Fruit fly (Drosophila melanogaster) whole organism, embryonic: Measurements from ENCODE around the gene CG7006.

Experiments used
- Abd-B ChIP-seq: fragments of 200-800 bp; sonication (Bioruptor generic); optimal IDR thresholded peaks from 2 replicates; lab custom pipeline; 2018; ENCODE audit warnings: missing biosample characterization, mild to moderate bottlenecking, missing genetic modification characterization, moderate library complexity
- Asciz ChIP-seq: fragments of 200-800 bp; sonication (Bioruptor generic); optimal IDR thresholded peaks from 2 replicates; lab custom pipeline; 2017; ENCODE audit warnings: missing biosample characterization, mild to moderate bottlenecking, missing genetic modification characterization, missing genetic modification reagents
- B-H1 ChIP-seq: fragments of 200-800 bp; sonication (Bioruptor generic); IDR thresholded peaks from 3 replicates; pipeline ENCODE4 v1.3.6; 2022; ENCODE audit warnings: missing biosample characterization, missing genetic modification characterization
- CG11560 ChIP-seq: fragments of 200-800 bp; sonication (Bioruptor generic); IDR thresholded peaks from 3 replicates; pipeline ENCODE4 v1.3.6; 2022; ENCODE audit warnings: missing biosample characterization, missing genetic modification characterization
- CG12071 ChIP-seq: fragments of 200-800 bp; sonication (Bioruptor generic); optimal IDR thresholded peaks from 3 replicates; lab custom pipeline; 2018; ENCODE audit warnings: missing biosample characterization, mild to moderate bottlenecking, missing genetic modification characterization
- CG14667 ChIP-seq: fragments of 200-800 bp; sonication (Bioruptor generic); IDR thresholded peaks from 2 replicates; pipeline ENCODE4 v1.3.6; 2022; ENCODE audit warnings: missing biosample characterization, missing genetic modification characterization
- CG16863 ChIP-seq: fragments of 200-800 bp; sonication (Bioruptor generic); optimal IDR thresholded peaks from 3 replicates; lab custom pipeline; 2016; ENCODE audit warnings: missing biosample characterization, missing genetic modification characterization
- CG2199 ChIP-seq: fragments of 200-800 bp; sonication (Bioruptor generic); IDR thresholded peaks from 3 replicates; pipeline ENCODE4 v1.3.6; 2022; ENCODE audit warnings: missing biosample characterization, missing genetic modification characterization
- CG33213 ChIP-seq: fragments of 200-800 bp; sonication (Bioruptor generic); optimal IDR thresholded peaks from 3 replicates; lab custom pipeline; 2016; ENCODE audit warnings: missing biosample characterization, missing genetic modification characterization
- CG33557 ChIP-seq: fragments of 200-800 bp; sonication (Bioruptor generic); optimal IDR thresholded peaks from 2 replicates; lab custom pipeline; 2019; ENCODE audit warnings: missing biosample characterization, mild to moderate bottlenecking, missing genetic modification characterization, moderate library complexity
- CG3838 ChIP-seq: fragments of 200-800 bp; sonication (Bioruptor generic); optimal IDR thresholded peaks from 3 replicates; lab custom pipeline; 2016; ENCODE audit warnings: missing biosample characterization, missing genetic modification characterization
- CG3995 ChIP-seq: fragments of 200-800 bp; sonication (Bioruptor generic); optimal IDR thresholded peaks from 3 replicates; lab custom pipeline; 2016; ENCODE audit warnings: missing biosample characterization, missing genetic modification characterization
- CG42726 ChIP-seq: fragments of 200-800 bp; sonication (Bioruptor generic); IDR thresholded peaks from 2 replicates; pipeline ENCODE4 v1.3.6; 2022; ENCODE audit warnings: missing biosample characterization, missing genetic modification characterization; ENCODE audit not compliant: partially characterized antibody
- CG4360 ChIP-seq: fragments of 200-800 bp; sonication (Bioruptor generic); IDR thresholded peaks from 2 replicates; pipeline ENCODE4 v1.3.6; 2022; ENCODE audit warnings: missing biosample characterization, missing genetic modification characterization
- CG6683 ChIP-seq: fragments of 200-800 bp; sonication (Bioruptor generic); optimal IDR thresholded peaks from 2 replicates; lab custom pipeline; 2017; ENCODE audit warnings: missing biosample characterization, mild to moderate bottlenecking, missing genetic modification characterization, missing genetic modification reagents
- CG6791 ChIP-seq: fragments of 200-800 bp; sonication (Bioruptor generic); IDR thresholded peaks from 3 replicates; pipeline ENCODE4 v1.3.6; 2022; ENCODE audit warnings: missing biosample characterization, missing genetic modification characterization; ENCODE audit not compliant: partially characterized antibody
- CG6813 ChIP-seq: fragments of 200-800 bp; sonication (Bioruptor generic); optimal IDR thresholded peaks from 2 replicates; lab custom pipeline; 2017; ENCODE audit warnings: missing biosample characterization, missing genetic modification characterization, mild to moderate bottlenecking, moderate library complexity, missing genetic modification reagents
- CG7357 ChIP-seq: fragments of 200-800 bp; sonication (Bioruptor generic); IDR thresholded peaks from 3 replicates; pipeline ENCODE4 v1.3.6; 2022; ENCODE audit warnings: missing biosample characterization, missing genetic modification characterization
- CG8944 ChIP-seq: fragments of 200-800 bp; sonication (Bioruptor generic); optimal IDR thresholded peaks from 3 replicates; lab custom pipeline; 2016; ENCODE audit warnings: missing biosample characterization, missing genetic modification characterization
- CTCF ChIP-seq: fragments of 200-800 bp; sonication (Bioruptor generic); optimal IDR thresholded peaks from 2 replicates; lab custom pipeline; 2017; ENCODE audit warnings: missing biosample characterization, mild to moderate bottlenecking, missing genetic modification characterization, moderate library complexity
- CoRest ChIP-seq: fragments of 200-800 bp; sonication (Bioruptor generic); optimal IDR thresholded peaks from 3 replicates; lab custom pipeline; 2018; ENCODE audit warnings: missing biosample characterization, mild to moderate bottlenecking, missing genetic modification characterization, moderate library complexity
- E2f2 ChIP-seq: fragments of 200-800 bp; sonication (Bioruptor generic); IDR thresholded peaks from 2 replicates; pipeline ENCODE4 v1.3.6; 2022; ENCODE audit warnings: missing biosample characterization, missing genetic modification characterization
- Fer2 ChIP-seq: fragments of 200-800 bp; sonication (Bioruptor generic); optimal IDR thresholded peaks from 2 replicates; lab custom pipeline; 2018; ENCODE audit warnings: missing biosample characterization, mild to moderate bottlenecking, missing genetic modification characterization, moderate library complexity
- GATAe ChIP-seq: fragments of 200-800 bp; sonication (Bioruptor generic); conservative IDR thresholded peaks from 2 replicates; pipeline ENCODE4 v1.3.6; 2022; ENCODE audit warnings: missing biosample characterization, missing genetic modification characterization
- Hand ChIP-seq: fragments of 200-800 bp; sonication (Bioruptor generic); optimal IDR thresholded peaks from 2 replicates; lab custom pipeline; 2017; ENCODE audit warnings: mild to moderate bottlenecking, missing biosample characterization, missing genetic modification reagents, missing genetic modification characterization
- Jarid2 ChIP-seq: fragments of 200-800 bp; sonication (Bioruptor generic); optimal IDR thresholded peaks from 3 replicates; lab custom pipeline; 2017; ENCODE audit warnings: mild to moderate bottlenecking, missing biosample characterization, missing genetic modification reagents, missing genetic modification characterization
- Myb ChIP-seq: fragments of 200-800 bp; sonication (Bioruptor generic); optimal IDR thresholded peaks from 2 replicates; lab custom pipeline; 2016; ENCODE audit warnings: missing biosample characterization, missing genetic modification characterization
- Neu2 ChIP-seq: fragments of 200-800 bp; sonication (Bioruptor generic); optimal IDR thresholded peaks from 3 replicates; lab custom pipeline; 2016; ENCODE audit warnings: missing biosample characterization, missing genetic modification characterization, borderline replicate concordance
- Sry-β ChIP-seq: fragments of 200-800 bp; sonication (Bioruptor generic); optimal IDR thresholded peaks from 2 replicates; lab custom pipeline; 2018; ENCODE audit warnings: missing biosample characterization, mild to moderate bottlenecking, missing genetic modification characterization, moderate library complexity
- Ssrp ChIP-seq: fragments of 200-800 bp; sonication (Bioruptor generic); optimal IDR thresholded peaks from 2 replicates; lab custom pipeline; 2018; ENCODE audit warnings: missing biosample characterization, mild to moderate bottlenecking, missing genetic modification characterization, moderate library complexity
- Trl ChIP-seq, 3 experiments: fragments of >200 bp in 2 of 3; fragments of 200-800 bp in 1 of 3; sonication (Bioruptor generic) in 1 of 3; optimal IDR thresholded peaks; 2 replicates in 1 of 3; 3 replicates in 2 of 3; lab custom pipeline; 2016 to 2017; ENCODE audit warnings: missing biosample characterization in 1 of 3, missing genetic modification characterization in 1 of 3
- Usf ChIP-seq: fragments of 200-800 bp; sonication (Bioruptor generic); optimal IDR thresholded peaks from 2 replicates; lab custom pipeline; 2017; ENCODE audit warnings: missing genotype, missing biosample characterization, missing genetic modification characterization
- Vsx1 ChIP-seq: fragments of 200-800 bp; sonication (Bioruptor generic); optimal IDR thresholded peaks from 2 replicates; lab custom pipeline; 2017; ENCODE audit warnings: missing biosample characterization, mild to moderate bottlenecking, missing genetic modification characterization, missing genetic modification reagents
- YL-1 ChIP-seq: fragments of 200-800 bp; sonication (Bioruptor generic); optimal IDR thresholded peaks from 3 replicates; lab custom pipeline; 2017; ENCODE audit warnings: missing biosample characterization, mild to moderate bottlenecking, missing genetic modification characterization
- chif ChIP-seq, 2 experiments: fragments of 200-800 bp; sonication (Bioruptor generic); optimal IDR thresholded peaks; 3 replicates each; lab custom pipeline; 2016; ENCODE audit warnings: missing biosample characterization in 2 of 2, missing genetic modification characterization in 2 of 2
- chm ChIP-seq: fragments of 200-800 bp; sonication (Bioruptor generic); IDR thresholded peaks from 2 replicates; pipeline ENCODE4 v1.3.6; 2022; ENCODE audit warnings: missing biosample characterization, missing genetic modification characterization
- disco-r ChIP-seq: fragments of 200-800 bp; sonication (Bioruptor generic); optimal IDR thresholded peaks from 2 replicates; lab custom pipeline; 2016; ENCODE audit warnings: missing biosample characterization, missing genetic modification characterization
- dm ChIP-seq: fragments of 200-800 bp; sonication (Bioruptor generic); optimal IDR thresholded peaks from 3 replicates; lab custom pipeline; 2016; ENCODE audit warnings: missing biosample characterization, missing genetic modification characterization
- inv ChIP-seq: fragments of 200-800 bp; sonication (Bioruptor generic); IDR thresholded peaks from 2 replicates; pipeline ENCODE4 v1.3.6; 2022; ENCODE audit warnings: missing biosample characterization, missing genetic modification characterization; ENCODE audit not compliant: partially characterized antibody
- nau ChIP-seq: fragments of 200-800 bp; sonication (Bioruptor generic); optimal IDR thresholded peaks from 3 replicates; lab custom pipeline; 2017; ENCODE audit warnings: missing biosample characterization, mild to moderate bottlenecking, missing genetic modification characterization, missing genetic modification reagents
- nerfin-1 ChIP-seq: fragments of 200-800 bp; sonication (Bioruptor generic); optimal IDR thresholded peaks from 3 replicates; lab custom pipeline; 2019; ENCODE audit warnings: missing biosample characterization, mild to moderate bottlenecking, missing genetic modification characterization, moderate library complexity
- odd ChIP-seq: fragments of 200-800 bp; sonication (Bioruptor generic); optimal IDR thresholded peaks from 2 replicates; lab custom pipeline; 2017; ENCODE audit warnings: missing biosample characterization, mild to moderate bottlenecking, missing genetic modification characterization
- run ChIP-seq: fragments of 200-800 bp; sonication (Bioruptor generic); optimal IDR thresholded peaks from 3 replicates; lab custom pipeline; 2018; ENCODE audit warnings: missing biosample characterization, mild to moderate bottlenecking, missing genetic modification characterization
- sisA ChIP-seq: fragments of 200-800 bp; sonication (Bioruptor generic); IDR thresholded peaks from 2 replicates; pipeline ENCODE4 v1.3.6; 2022; ENCODE audit warnings: missing biosample characterization, missing genetic modification characterization
- sob ChIP-seq: fragments of 200-800 bp; sonication (Bioruptor generic); IDR thresholded peaks from 2 replicates; pipeline ENCODE4 v1.3.6; 2022; ENCODE audit warnings: missing biosample characterization, missing genetic modification characterization
- sug ChIP-seq: fragments of 200-800 bp; optimal IDR thresholded peaks from 2 replicates; lab custom pipeline; 2019; ENCODE audit warnings: missing biosample characterization, mild to moderate bottlenecking, missing genetic modification characterization, moderate library complexity
- tap ChIP-seq: fragments of 200-800 bp; optimal IDR thresholded peaks from 3 replicates; lab custom pipeline; 2019; ENCODE audit warnings: missing biosample characterization, mild to moderate bottlenecking, missing genetic modification characterization, moderate library complexity
- trem ChIP-seq: fragments of 200-800 bp; optimal IDR thresholded peaks from 3 replicates; lab custom pipeline; 2019; ENCODE audit warnings: missing biosample characterization, mild to moderate bottlenecking, missing genetic modification characterization, moderate library complexity
- twi ChIP-seq: fragments of 200-800 bp; optimal IDR thresholded peaks from 2 replicates; lab custom pipeline; 2019; ENCODE audit warnings: missing biosample characterization, mild to moderate bottlenecking, missing genetic modification characterization, moderate library complexity
- zen ChIP-seq: fragments of 200-800 bp; sonication (Bioruptor generic); optimal IDR thresholded peaks from 3 replicates; lab custom pipeline; 2018; ENCODE audit warnings: missing biosample characterization, mild to moderate bottlenecking, missing genetic modification characterization, moderate library complexity

Gene CG7006

DNA sequence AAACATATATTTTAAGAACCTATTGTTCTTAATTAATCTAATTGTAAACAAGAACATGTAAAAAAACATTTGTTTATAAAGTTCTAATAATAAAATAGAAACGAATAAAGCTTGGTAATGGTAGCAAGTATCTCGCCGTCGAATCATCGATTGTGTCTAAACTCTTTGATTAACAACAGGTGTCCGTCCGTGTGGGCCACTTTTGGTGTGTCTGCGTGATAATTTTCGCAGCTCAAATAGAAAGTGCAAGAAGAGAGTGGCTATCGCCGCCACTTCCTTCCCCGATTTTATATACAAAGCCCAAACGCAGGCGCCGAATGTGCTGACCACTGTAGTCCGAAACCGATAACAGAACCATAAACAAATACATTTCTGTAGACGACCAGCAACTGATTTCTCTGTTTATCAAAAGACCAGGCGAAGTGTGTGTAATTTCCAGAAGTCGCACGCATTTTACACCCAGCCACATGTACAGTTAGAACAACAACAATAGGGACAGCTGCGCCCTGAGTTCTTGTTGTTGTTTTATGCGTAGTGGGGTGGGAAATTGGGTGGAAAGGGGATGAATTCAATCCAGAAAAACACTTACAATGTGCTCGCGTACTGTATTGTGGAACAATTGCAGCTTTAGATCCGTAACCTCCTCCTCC lies 37.3 kb upstream of the CG7006 start (continued):
- no peak for TF ChIP-seq E2f2 (GFP tag; lab: Robert Waterston, UW)
- TF ChIP-seq sug = no peak
- no peak for TF ChIP-seq B-H1 (GFP tag; lab: Robert Waterston, UW)
- TF ChIP-seq CG6791 (GFP tag; lab: Robert Waterston, UW) = 0 out of 3 replicates have a peak, but pooled peaks have one; percentile 15
- no peak for TF ChIP-seq CTCF (GFP tag; lab: Kevin White, UChicago)
- TF ChIP-seq nau (GFP tag; lab: Kevin White, UChicago) = no peak
- no peak for TF ChIP-seq sob (GFP tag; lab: Robert Waterston, UW)
- no peak for TF ChIP-seq Vsx1 (GFP tag; lab: Kevin White, UChicago)
- no peak for TF ChIP-seq nerfin-1 (tag; lab: Kevin White, UChicago)
- TF ChIP-seq Usf (GFP tag; lab: Kevin White, UChicago) = no peak
- no peak for TF ChIP-seq CG3838 (GFP tag; lab: Kevin White, UChicago)
- TF ChIP-seq dm (GFP tag; lab: Kevin White, UChicago) = no peak
- TF ChIP-seq odd = no peak
- no peak for TF ChIP-seq CG11560 (tag; lab: Robert Waterston, UW)
- TF ChIP-seq GATAe (GFP tag; lab: Robert Waterston, UW) = no peak
- no peak for TF ChIP-seq CG7357 (GFP tag; lab: Robert Waterston, UW)
- no peak for TF ChIP-seq Neu2 (GFP tag; lab: Kevin White, UChicago)
- TF ChIP-seq CG42726 = no peak
- TF ChIP-seq CG14667 (GFP tag; lab: Robert Waterston, UW) = no peak
- TF ChIP-seq twi (tag; lab: Kevin White, UChicago) = peak; percentile 28
- TF ChIP-seq CG33213 (GFP tag; lab: Kevin White, UChicago) = no peak
- no peak for TF ChIP-seq CG16863 (GFP tag; lab: Kevin White, UChicago)
- no peak for TF ChIP-seq Trl (optimal IDR thresholded peaks at IDR 0.05; lab: Kevin White, UChicago)
- no peak for TF ChIP-seq Trl (GFP tag; optimal IDR thresholded peaks at IDR 0.05; lab: Kevin White, UChicago)
- TF ChIP-seq Hand (GFP tag; lab: Kevin White, UChicago) = peak; percentile 8
- no peak for TF ChIP-seq disco-r (GFP tag; lab: Kevin White, UChicago)
- no peak for TF ChIP-seq Asciz (GFP tag; lab: Kevin White, UChicago)
- no peak for TF ChIP-seq zen
- no peak for TF ChIP-seq trem
- TF ChIP-seq Sry-β (GFP tag; lab: Kevin White, UChicago) = no peak
- TF ChIP-seq CG6683 (GFP tag; lab: Kevin White, UChicago) = no peak
- TF ChIP-seq CG12071 (GFP tag; lab: Kevin White, UChicago) = no peak
- TF ChIP-seq Fer2 = no peak
- TF ChIP-seq inv (GFP tag; lab: Robert Waterston, UW) = no peak
- no peak for TF ChIP-seq CoRest
- no peak for TF ChIP-seq Abd-B
- peak; percentile 79; the same call in 2 of the 3 replicates for TF ChIP-seq CG2199 (GFP tag; lab: Robert Waterston, UW)
- TF ChIP-seq sisA = no peak
- 0 out of 2 replicates have a peak, but pooled peaks have one; percentile 20 for TF ChIP-seq chm (GFP tag; lab: Robert Waterston, UW)
- no peak for TF ChIP-seq CG6813 (GFP tag; lab: Kevin White, UChicago)
- no peak for TF ChIP-seq chif (GFP tag; optimal IDR thresholded peaks at IDR 0.05; lab: Kevin White, UChicago)
- no peak for TF ChIP-seq CG8944
- no peak for TF ChIP-seq Jarid2 (GFP tag; lab: Kevin White, UChicago)
- no peak for TF ChIP-seq tap
- TF ChIP-seq Myb (GFP tag; lab: Kevin White, UChicago) = no peak
- TF ChIP-seq CG4360 = peak; percentile 99
- TF ChIP-seq CG33557 = no peak
- TF ChIP-seq run (tag; lab: Kevin White, UChicago) = no peak
- TF ChIP-seq CG3995 (GFP tag; lab: Kevin White, UChicago) = no peak
- TF ChIP-seq Ssrp = no peak
- no peak for TF ChIP-seq YL-1 (GFP tag; lab: Kevin White, UChicago)
